Fruit fly (Drosophila melanogaster): ENCODE results near the gene CG9649.

DNA sequence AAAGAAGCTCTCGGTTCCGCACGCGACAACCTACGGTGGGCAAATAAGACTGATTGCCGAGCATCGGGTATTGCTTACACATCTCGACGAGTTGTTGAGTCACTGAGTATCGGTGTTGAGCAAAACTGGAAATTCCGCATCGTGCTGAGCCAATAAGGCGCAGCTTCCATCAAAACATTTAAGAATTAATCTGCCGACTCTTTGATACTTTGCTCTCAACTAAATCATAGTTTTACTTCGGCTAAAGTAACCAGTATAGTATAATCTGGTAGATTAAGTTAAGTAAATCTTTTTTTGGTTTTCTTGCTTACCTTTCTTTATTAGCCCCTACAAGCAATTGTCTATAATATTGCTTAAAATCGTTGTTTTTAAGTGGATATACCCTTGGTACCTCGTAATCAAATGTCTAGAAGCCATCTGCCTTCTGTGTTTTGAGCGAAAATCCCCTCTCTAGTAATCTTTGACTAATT, 6.5 kb upstream of the CG9649 start, which contains the start of gene Sp212:
- TF ChIP-seq insv (optimal IDR thresholded peaks at IDR 0.05), result no peak
- TF ChIP-seq Myc (optimal IDR thresholded peaks at IDR 0.05), result no peak
- TF ChIP-seq Sin3A (optimal IDR thresholded peaks at IDR 0.05), result no peak
- no peak for TF ChIP-seq psq (optimal IDR thresholded peaks at IDR 0.05)

Measured in Kc167 (cell line).